Fruit fly (Drosophila melanogaster) Kc167 (cell line): ENCODE data around the gene CG46026.

ENCODE experiments used
- Myc ChIP-seq: fragments of >200 bp; optimal IDR thresholded peaks from 2 replicates; lab custom pipeline; 2017; ENCODE audit warnings: missing external identifiers
- insv ChIP-seq: fragments of >200 bp; optimal IDR thresholded peaks from 3 replicates; lab custom pipeline; 2018; ENCODE audit warnings: missing external identifiers
- psq ChIP-seq: fragments of >200 bp; optimal IDR thresholded peaks from 2 replicates; lab custom pipeline; 2017; ENCODE audit warnings: missing external identifiers

DNA sequence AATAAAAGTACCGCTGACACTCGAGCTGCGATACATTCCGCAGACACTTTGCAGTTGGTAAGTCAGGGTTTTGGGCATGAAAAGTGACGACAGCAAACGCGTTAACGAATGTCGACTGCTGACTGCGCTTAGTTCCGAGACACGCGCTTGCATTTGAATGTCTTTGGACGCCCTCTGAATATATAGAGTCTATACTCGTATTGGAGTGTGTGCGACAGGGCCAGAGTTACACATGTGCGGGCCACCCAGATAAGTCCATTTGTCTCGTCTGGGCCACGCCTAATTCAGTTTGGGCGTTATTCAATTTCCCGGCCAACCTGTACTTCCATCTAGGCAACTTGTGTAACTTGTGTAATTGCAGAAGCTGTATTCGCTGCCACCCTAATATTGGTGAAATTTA lies 16.4 kb upstream of the CG46026 start:
- no peak for TF ChIP-seq psq (lab: Kevin White, UChicago)
- TF ChIP-seq insv (lab: Kevin White, UChicago): no peak
- no peak for TF ChIP-seq Myc
